Worm (Caenorhabditis elegans): Measurements from ENCODE around the gene igdb-1.

igdb-1 gene

DNA sequence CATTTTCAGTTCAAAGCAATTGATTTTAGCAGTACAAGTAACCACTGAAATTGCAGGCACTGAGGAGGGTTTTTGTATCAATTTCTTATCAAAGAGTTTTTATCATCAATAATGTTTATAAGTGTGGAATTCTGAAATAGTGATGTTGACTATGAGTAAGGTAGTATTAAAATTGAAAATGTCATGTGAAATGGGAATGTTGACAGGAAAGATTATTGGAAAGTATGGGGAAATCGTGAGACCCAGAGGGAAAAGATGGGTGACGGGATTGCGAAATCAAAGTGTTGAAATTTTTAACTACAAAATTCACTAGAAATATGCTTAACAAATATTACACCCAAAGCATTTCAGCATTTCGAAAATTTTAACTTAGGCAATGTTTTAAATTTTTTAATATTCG lies 48.4 kb downstream of the igdb-1 start, which contains the start of gene F53B2.8 (continued):
- no peak for TF ChIP-seq sem-4 (tag; optimal IDR thresholded peaks at IDR 0.05)
- TF ChIP-seq egl-27 (tag; optimal IDR thresholded peaks at IDR 0.05) = no peak
- TF ChIP-seq nhr-21 (tag; optimal IDR thresholded peaks at IDR 0.05) = no peak
- peak; percentile 9 for TF ChIP-seq nhr-10 (tag; optimal IDR thresholded peaks at IDR 0.05)
- peak; percentile 57 for TF ChIP-seq sma-9 (GFP tag; optimal IDR thresholded peaks at IDR 0.05)
- TF ChIP-seq sma-9 (tag; optimal IDR thresholded peaks at IDR 0.05) = no peak
- TF ChIP-seq ztf-1 (GFP tag; conservative IDR thresholded peaks at IDR 0.05) = no peak
- no peak for TF ChIP-seq ceh-82 (tag; optimal IDR thresholded peaks at IDR 0.05)
- no peak for TF ChIP-seq sma-3 (GFP tag; optimal IDR thresholded peaks at IDR 0.05)
- TF ChIP-seq unc-39 (tag; optimal IDR thresholded peaks at IDR 0.05) = no peak
- TF ChIP-seq dmd-4 (tag; optimal IDR thresholded peaks at IDR 0.05) = no peak
- no peak for TF ChIP-seq elt-3 (tag; optimal IDR thresholded peaks at IDR 0.05)
- TF ChIP-seq R02D3.7 (tag; optimal IDR thresholded peaks at IDR 0.05) = no peak
- no peak for TF ChIP-seq mab-5 (tag; optimal IDR thresholded peaks at IDR 0.05)
- TF ChIP-seq ZK546.5 (tag; optimal IDR thresholded peaks at IDR 0.05) = no peak
- no peak for TF ChIP-seq zag-1 (tag; optimal IDR thresholded peaks at IDR 0.05)
- TF ChIP-seq nhr-77 (tag; optimal IDR thresholded peaks at IDR 0.05) = no peak
- TF ChIP-seq nhr-25 (tag; optimal IDR thresholded peaks at IDR 0.05) = no peak
- TF ChIP-seq lin-13 (GFP tag; optimal IDR thresholded peaks at IDR 0.05) = no peak
- TF ChIP-seq ztf-4 (tag; optimal IDR thresholded peaks at IDR 0.05) = no peak
- no peak for TF ChIP-seq nhr-23 (tag; optimal IDR thresholded peaks at IDR 0.05)
- TF ChIP-seq aly-2 (tag; optimal IDR thresholded peaks at IDR 0.05) = no peak
- TF ChIP-seq mbf-1 (tag; optimal IDR thresholded peaks at IDR 0.05) = no peak
- TF ChIP-seq C34F6.9 (tag; optimal IDR thresholded peaks at IDR 0.05) = peak; percentile 22
- TF ChIP-seq unc-55 (GFP tag; optimal IDR thresholded peaks at IDR 0.05) = no peak

DNA sequence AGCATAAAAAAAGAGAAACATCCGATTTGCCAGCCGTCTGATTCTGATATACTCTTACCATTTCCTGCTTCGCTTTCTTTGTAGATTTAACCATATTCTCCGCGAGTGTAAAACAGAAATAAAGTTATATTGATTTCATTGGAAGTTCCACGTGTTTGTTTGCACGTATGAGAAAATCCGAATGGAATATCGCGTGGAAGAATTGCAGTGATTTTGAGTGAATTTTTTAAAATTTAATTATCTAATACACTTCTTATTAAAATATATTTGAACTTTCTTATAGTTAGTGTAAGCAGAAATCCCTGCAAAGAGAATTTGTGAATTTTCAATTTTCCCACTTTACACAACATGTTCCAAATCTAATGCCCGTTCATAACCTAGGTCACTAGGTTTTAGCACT lies 52.2 kb downstream of the igdb-1 start, which contains the start of gene F53B2.5:
Gene F53B2.5, minus strand, starts transcription at position 101 of the 400 bp plus-strand sequence.
- no peak for TF ChIP-seq ztf-4 (tag; optimal IDR thresholded peaks at IDR 0.05)
- no peak for TF ChIP-seq dmd-4 (tag; optimal IDR thresholded peaks at IDR 0.05)
- no peak for TF ChIP-seq sma-9 (GFP tag; optimal IDR thresholded peaks at IDR 0.05)
- no peak for TF ChIP-seq sma-9 (tag; optimal IDR thresholded peaks at IDR 0.05)
- no peak for TF ChIP-seq ztf-11 (tag; optimal IDR thresholded peaks at IDR 0.05)
- no peak for TF ChIP-seq C34F6.9 (tag; optimal IDR thresholded peaks at IDR 0.05)
- TF ChIP-seq lin-13 (GFP tag; optimal IDR thresholded peaks at IDR 0.05) = no peak
- TF ChIP-seq mab-5 (tag; optimal IDR thresholded peaks at IDR 0.05) = no peak
- TF ChIP-seq nhr-11 (tag; optimal IDR thresholded peaks at IDR 0.05) = no peak
- TF ChIP-seq lsy-2 (tag; optimal IDR thresholded peaks at IDR 0.05) = no peak
- TF ChIP-seq nhr-12 (tag; optimal IDR thresholded peaks at IDR 0.05) = no peak
- TF ChIP-seq fos-1 (tag; optimal IDR thresholded peaks at IDR 0.05) = no peak
- TF ChIP-seq sem-4 (tag; optimal IDR thresholded peaks at IDR 0.05) = no peak
- TF ChIP-seq nhr-6 (tag; optimal IDR thresholded peaks at IDR 0.05) = no peak

DNA sequence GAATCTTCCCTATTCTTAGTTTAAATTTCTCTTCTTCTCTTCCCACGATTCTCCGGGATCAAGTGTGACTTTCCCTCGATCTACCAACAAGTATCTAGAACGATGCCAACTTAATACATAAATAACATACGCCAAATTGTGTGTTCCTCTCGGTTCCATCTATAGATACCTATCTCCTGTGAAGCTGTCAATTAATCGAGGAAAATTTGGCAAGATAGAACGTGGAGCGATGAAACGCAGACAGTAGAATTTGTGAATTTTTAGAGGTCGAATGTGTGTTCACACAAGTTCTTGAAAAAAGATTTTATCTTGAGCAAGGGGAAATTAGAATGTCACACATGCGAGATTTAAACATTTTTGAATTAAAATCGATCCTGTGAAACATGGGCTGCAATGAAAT lies 52.7 kb downstream of the igdb-1 start:
- TF ChIP-seq mdl-1 (tag; optimal IDR thresholded peaks at IDR 0.05) = no peak
- peak; percentile 3 for TF ChIP-seq nhr-25 (tag; optimal IDR thresholded peaks at IDR 0.05)
- TF ChIP-seq skn-1 (tag; optimal IDR thresholded peaks at IDR 0.05) = no peak
- TF ChIP-seq ceh-16 (tag; optimal IDR thresholded peaks at IDR 0.05) = peak; percentile 89
- peak; percentile 71 for TF ChIP-seq elt-1 (tag; optimal IDR thresholded peaks at IDR 0.05)
